Fruit fly (Drosophila melanogaster) whole organism, wandering third instar larva: Measurements from ENCODE around the gene CG4328.

ENCODE experiments used
- Abd-B ChIP-seq: fragments of >200 bp; optimal IDR thresholded peaks from 2 replicates; lab custom pipeline; 2017; ENCODE audit warnings: missing biosample characterization, missing genetic modification characterization
- CG32264 ChIP-seq: fragments of 200-800 bp; sonication (Bioruptor generic); optimal IDR thresholded peaks from 2 replicates; lab custom pipeline; 2016; ENCODE audit warnings: missing biosample characterization, missing genetic modification characterization
- GATAd ChIP-seq: sonication (Bioruptor generic); optimal IDR thresholded peaks from 2 replicates; lab custom pipeline; 2016; ENCODE audit warnings: missing biosample characterization, missing genetic modification characterization
- Hr78 ChIP-seq: fragments of >200 bp; optimal IDR thresholded peaks from 2 replicates; lab custom pipeline; 2017; ENCODE audit warnings: missing biosample characterization, missing genetic modification characterization
- Jra ChIP-seq: sonication (Bioruptor generic); optimal IDR thresholded peaks from 2 replicates; lab custom pipeline; 2016; ENCODE audit warnings: missing biosample characterization, missing genetic modification characterization
- Mio ChIP-seq: sonication (Bioruptor generic); optimal IDR thresholded peaks from 2 replicates; lab custom pipeline; 2016; ENCODE audit warnings: missing biosample characterization, missing genetic modification characterization
- OdsH ChIP-seq: fragments of 200-800 bp; sonication (Bioruptor generic); optimal IDR thresholded peaks from 2 replicates; lab custom pipeline; 2016; ENCODE audit warnings: missing biosample characterization, mild to moderate bottlenecking, missing genetic modification characterization
- Rel ChIP-seq, 2 experiments: fragments of 200-800 bp; sonication (Bioruptor generic) in 1 of 2; optimal IDR thresholded peaks; 2 replicates in 1 of 2; 3 replicates in 1 of 2; lab custom pipeline; 2016 to 2019; ENCODE audit warnings: mild to moderate bottlenecking in 2 of 2, missing biosample characterization in 2 of 2, missing genetic modification characterization in 2 of 2, moderate library complexity in 1 of 2
- Sp1 ChIP-seq: fragments of 200-800 bp; sonication (Bioruptor generic); optimal IDR thresholded peaks from 3 replicates; lab custom pipeline; 2019; ENCODE audit warnings: missing biosample characterization, mild to moderate bottlenecking, missing genetic modification characterization, moderate library complexity
- br ChIP-seq: fragments of 200-800 bp; sonication (Bioruptor generic); optimal IDR thresholded peaks from 2 replicates; lab custom pipeline; 2016; ENCODE audit warnings: missing biosample characterization, missing genetic modification characterization
- dsf ChIP-seq: sonication (Bioruptor generic); optimal IDR thresholded peaks from 2 replicates; lab custom pipeline; 2016; ENCODE audit warnings: missing biosample characterization, missing genetic modification characterization, borderline replicate concordance
- ey ChIP-seq: fragments of 200-800 bp; sonication (Bioruptor generic); optimal IDR thresholded peaks from 2 replicates; lab custom pipeline; 2016; ENCODE audit warnings: missing biosample characterization, missing genetic modification characterization
- fru ChIP-seq: fragments of 200-800 bp; sonication (Bioruptor generic); optimal IDR thresholded peaks from 3 replicates; lab custom pipeline; 2016; ENCODE audit warnings: missing biosample characterization, mild to moderate bottlenecking, missing genetic modification characterization
- h ChIP-seq: fragments of 200-800 bp; sonication (Bioruptor generic); optimal IDR thresholded peaks from 3 replicates; lab custom pipeline; 2016; ENCODE audit warnings: missing biosample characterization, mild to moderate bottlenecking, missing genetic modification characterization
- jim ChIP-seq: fragments of 175-275, 200-325 bp; sonication (Bioruptor generic); optimal IDR thresholded peaks from 2 replicates; lab custom pipeline; 2016; ENCODE audit warnings: missing biosample characterization, mild to moderate bottlenecking, missing genetic modification characterization
- lola ChIP-seq: fragments of >200 bp; optimal IDR thresholded peaks from 2 replicates; lab custom pipeline; 2017; ENCODE audit warnings: missing biosample characterization, missing genetic modification characterization
- pan ChIP-seq: fragments of >200 bp; optimal IDR thresholded peaks from 2 replicates; lab custom pipeline; 2017
- psq ChIP-seq: fragments of 200-800 bp; sonication (Bioruptor generic); optimal IDR thresholded peaks from 3 replicates; lab custom pipeline; 2017; ENCODE audit warnings: missing biosample characterization, mild to moderate bottlenecking, missing genetic modification characterization, moderate library complexity
- sage ChIP-seq: fragments of 200-800 bp; sonication (Bioruptor generic); optimal IDR thresholded peaks from 2 replicates; lab custom pipeline; 2016; ENCODE audit warnings: missing biosample characterization, mild to moderate bottlenecking, missing genetic modification characterization
- sv ChIP-seq: fragments of 200-800 bp; sonication (Bioruptor generic); optimal IDR thresholded peaks from 3 replicates; lab custom pipeline; 2016; ENCODE audit warnings: missing biosample characterization, missing genetic modification characterization
- tai ChIP-seq: sonication (Bioruptor generic); optimal IDR thresholded peaks from 2 replicates; lab custom pipeline; 2016; ENCODE audit warnings: missing biosample characterization, missing genetic modification characterization

CG4328 gene

DNA sequence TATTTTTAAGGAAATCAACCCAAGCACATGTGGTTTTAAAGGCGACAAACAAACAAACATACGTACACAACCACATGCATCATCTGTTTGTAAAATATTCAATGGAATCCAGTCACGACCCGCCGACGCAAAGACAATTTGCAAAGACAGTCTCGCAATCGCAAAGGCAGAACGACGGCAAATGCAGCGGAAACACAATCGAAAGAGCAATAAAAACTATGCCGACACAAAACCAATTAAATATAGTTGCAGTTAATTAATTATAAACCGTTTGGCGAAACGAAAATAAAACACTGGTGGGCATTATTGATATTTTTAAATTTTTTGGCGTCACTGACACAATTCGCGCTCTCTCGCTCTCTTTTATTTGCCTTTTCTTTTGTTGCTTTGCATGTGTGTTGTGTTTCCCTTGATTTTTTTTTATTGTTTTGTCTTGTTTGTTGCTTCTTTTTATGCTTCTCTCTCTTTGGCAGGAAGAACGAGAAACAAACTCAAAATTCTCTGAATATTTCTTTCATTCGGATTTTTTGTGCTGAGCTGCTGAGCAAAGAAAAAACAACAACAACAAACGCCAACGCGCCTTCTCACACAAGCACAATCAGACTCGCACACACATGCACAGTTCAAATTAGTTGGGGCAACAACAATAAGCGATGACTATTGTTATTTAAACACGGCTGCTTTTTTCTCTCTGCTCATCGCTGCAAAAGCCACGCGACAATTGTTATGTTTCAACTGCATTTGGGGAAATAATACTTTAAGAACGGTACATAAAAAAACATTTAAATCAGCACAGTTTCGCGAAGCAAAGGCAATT lies 30.2 kb downstream of the CG4328 start:
- TF ChIP-seq sage (GFP tag; lab: Kevin White, UChicago), result peak; percentile 55
- TF ChIP-seq pan (lab: Kevin White, UChicago), result no peak
- TF ChIP-seq Sp1 (GFP tag; lab: Kevin White, UChicago), result peak; percentile 50
- TF ChIP-seq Hr78 (GFP tag; lab: Kevin White, UChicago), result no peak
- TF ChIP-seq GATAd (GFP tag; lab: Kevin White, UChicago), result no peak
- no peak for TF ChIP-seq lola (GFP tag; lab: Kevin White, UChicago)
- TF ChIP-seq sv (GFP tag; lab: Kevin White, UChicago), result no peak
- no peak for TF ChIP-seq CG32264 (GFP tag; lab: Kevin White, UChicago)
- TF ChIP-seq psq (GFP tag; lab: Kevin White, UChicago), result no peak
- no peak for TF ChIP-seq ey (GFP tag; lab: Kevin White, UChicago)
- TF ChIP-seq dsf, result no peak
- no peak for TF ChIP-seq tai
- no peak for TF ChIP-seq Jra (GFP tag; lab: Kevin White, UChicago)
- TF ChIP-seq Rel (GFP tag; optimal IDR thresholded peaks at IDR 0.05; lab: Kevin White, UChicago), result peak; percentile 9
- TF ChIP-seq Rel (tag; optimal IDR thresholded peaks at IDR 0.05; lab: Kevin White, UChicago), result no peak
- TF ChIP-seq Mio, result no peak
- TF ChIP-seq jim (GFP tag; lab: Kevin White, UChicago), result no peak
- no peak for TF ChIP-seq OdsH (GFP tag; lab: Kevin White, UChicago)
- no peak for TF ChIP-seq br (GFP tag; lab: Kevin White, UChicago)
- TF ChIP-seq Abd-B, result no peak
- TF ChIP-seq, all 38 proteins: peak for 3

DNA sequence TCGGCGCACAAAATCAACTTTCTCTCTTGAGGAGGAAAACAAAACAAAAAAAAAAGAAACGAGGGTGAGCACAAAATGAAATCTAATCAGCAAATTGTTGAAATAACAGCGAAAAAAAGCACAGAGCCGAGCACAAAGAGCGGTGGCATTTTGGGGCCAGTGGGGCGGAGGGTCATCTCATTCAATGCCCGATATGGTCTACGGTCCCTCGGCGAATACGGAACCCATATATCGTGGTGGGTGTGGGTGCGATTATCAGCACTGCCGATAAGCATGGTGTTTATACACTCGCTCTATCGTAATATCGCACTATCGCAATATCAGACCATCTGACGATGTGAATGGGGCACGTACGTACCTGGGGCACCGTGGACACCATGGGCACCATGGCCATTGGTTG lies 37.2 kb downstream of the CG4328 start:
- TF ChIP-seq Rel (GFP tag; optimal IDR thresholded peaks at IDR 0.05; lab: Kevin White, UChicago), result no peak
- TF ChIP-seq Rel (tag; optimal IDR thresholded peaks at IDR 0.05; lab: Kevin White, UChicago), result peak; percentile 87
- peak; percentile 29 for TF ChIP-seq h
- no peak for TF ChIP-seq fru (GFP tag; lab: Kevin White, UChicago)
- TF ChIP-seq br (GFP tag; lab: Kevin White, UChicago), result peak; percentile 36
